Fruit fly (Drosophila melanogaster): Measurements from ENCODE around the gene Tgi.

DNA sequence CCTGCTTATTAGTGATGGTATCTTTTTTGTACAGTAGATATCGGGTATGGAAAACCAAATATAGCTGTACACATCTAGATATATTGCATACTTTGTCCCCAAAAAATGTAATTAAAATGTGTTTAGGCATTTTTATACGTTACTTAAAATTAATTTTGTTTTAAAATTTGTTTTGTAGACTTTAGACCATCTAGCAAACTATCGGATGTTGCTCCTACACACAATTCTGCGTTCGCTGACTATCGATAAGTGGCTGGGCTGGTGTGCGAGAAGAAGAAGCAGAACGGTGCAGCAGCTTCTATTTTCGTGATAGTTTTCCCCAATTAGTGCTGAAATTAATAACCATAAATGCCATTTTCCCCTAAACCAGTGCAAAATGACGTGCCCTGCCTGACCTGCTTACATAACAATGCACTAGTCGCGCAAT lies 26.5 kb downstream of the Tgi start, which contains the start of the genes Vps36 and Liprin-beta:
- TF ChIP-seq Rel (GFP tag; optimal IDR thresholded peaks at IDR 0.05) (no peak), Rel (tag; optimal IDR thresholded peaks at IDR 0.05) (no peak), Abd-B (GFP tag; optimal IDR thresholded peaks at IDR 0.05) (no peak), Sp1 (GFP tag; optimal IDR thresholded peaks at IDR 0.05) (no peak), psq (GFP tag; optimal IDR thresholded peaks at IDR 0.05) (peak; percentile 79), Hr78 (GFP tag; optimal IDR thresholded peaks at IDR 0.05) (no peak), usp (GFP tag; optimal IDR thresholded peaks at IDR 0.05) (no peak), CG32264 (GFP tag; optimal IDR thresholded peaks at IDR 0.05) (peak; percentile 58), HLH106 (tag; optimal IDR thresholded peaks at IDR 0.05) (peak; percentile 90), fru (GFP tag; optimal IDR thresholded peaks at IDR 0.05) (no peak), woc (GFP tag; optimal IDR thresholded peaks at IDR 0.05) (no peak)

All from whole organism, wandering third instar larva.